Fruit fly (Drosophila melanogaster) S2 (cell line): ENCODE data around the gene Argk2.

Source experiments
- CG8478 ChIP-seq: fragments of >200 bp; optimal IDR thresholded peaks from 2 replicates; lab custom pipeline; 2018
- CTCF ChIP-seq, 2 experiments: fragments of >200 bp; optimal IDR thresholded peaks; 2 replicates each; lab custom pipeline; 2018

The Argk2 gene

DNA sequence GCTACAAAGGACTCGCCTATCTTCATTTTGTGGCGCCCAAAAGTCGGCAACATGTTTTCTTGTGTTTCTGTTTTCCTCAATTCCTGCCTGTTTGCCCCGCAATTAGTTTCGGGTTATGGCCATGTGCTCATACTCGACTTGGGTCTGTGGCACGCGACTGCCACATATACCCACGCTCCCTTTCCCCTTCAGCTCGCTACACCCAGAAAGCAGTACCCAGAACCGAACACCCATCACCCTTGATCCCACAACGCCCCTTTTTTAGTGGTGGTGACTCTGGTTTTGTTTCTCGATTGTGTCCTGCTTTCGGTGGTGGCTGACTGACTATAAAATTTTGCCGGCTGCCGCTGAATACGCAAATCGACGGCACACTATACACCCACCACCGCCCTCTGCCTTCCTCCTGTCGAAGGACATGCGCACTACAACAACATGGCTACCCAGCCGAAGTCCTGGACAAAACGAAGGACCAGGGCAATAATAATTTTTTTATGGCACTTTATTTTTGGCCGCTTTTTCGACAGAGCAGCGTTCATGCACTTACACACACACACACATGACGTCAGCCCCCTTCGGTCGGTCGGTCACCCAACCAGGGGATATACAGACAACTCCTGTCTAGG lies 3.3 kb downstream of the Argk2 start:
- TF ChIP-seq CTCF (optimal IDR thresholded peaks at IDR 0.05; lab: Kevin White, UChicago): no peak
- no peak for TF ChIP-seq CG8478 (lab: Kevin White, UChicago)

dm6 chr3L:9051830-9052259 lies 4.6 kb downstream of the Argk2 start:
- TF ChIP-seq CTCF (optimal IDR thresholded peaks at IDR 0.05; lab: Kevin White, UChicago): no peak
- no peak for TF ChIP-seq CG8478 (lab: Kevin White, UChicago)

- TF ChIP-seq CTCF (optimal IDR thresholded peaks at IDR 0.05; lab: Kevin White, UChicago) (no peak), CG8478 (lab: Kevin White, UChicago) (no peak)
Measured at dm6 chr3L:9052798-9053541, 5.7 kb downstream of the Argk2 start.

DNA sequence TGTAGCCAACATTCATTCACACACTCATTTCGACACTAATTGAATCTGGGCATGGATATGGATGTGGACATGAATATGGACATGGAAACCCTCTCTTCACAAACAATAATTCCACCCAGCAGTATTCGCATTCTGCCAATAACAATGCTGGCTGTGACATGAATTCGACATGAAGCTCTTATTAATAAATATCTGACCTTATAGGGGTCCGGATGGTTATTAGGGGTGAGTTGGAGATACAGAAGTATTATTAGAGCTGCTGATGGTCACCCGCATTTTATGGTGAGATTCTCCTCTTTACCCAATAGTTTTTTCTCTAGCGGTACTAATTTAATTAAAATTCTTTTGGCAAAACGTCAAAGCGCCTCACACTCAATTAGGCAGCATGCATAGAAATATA lies 7.0 kb downstream of the Argk2 start:
- TF ChIP-seq CTCF (optimal IDR thresholded peaks at IDR 0.05; lab: Kevin White, UChicago) (no peak), CG8478 (lab: Kevin White, UChicago) (no peak)

DNA sequence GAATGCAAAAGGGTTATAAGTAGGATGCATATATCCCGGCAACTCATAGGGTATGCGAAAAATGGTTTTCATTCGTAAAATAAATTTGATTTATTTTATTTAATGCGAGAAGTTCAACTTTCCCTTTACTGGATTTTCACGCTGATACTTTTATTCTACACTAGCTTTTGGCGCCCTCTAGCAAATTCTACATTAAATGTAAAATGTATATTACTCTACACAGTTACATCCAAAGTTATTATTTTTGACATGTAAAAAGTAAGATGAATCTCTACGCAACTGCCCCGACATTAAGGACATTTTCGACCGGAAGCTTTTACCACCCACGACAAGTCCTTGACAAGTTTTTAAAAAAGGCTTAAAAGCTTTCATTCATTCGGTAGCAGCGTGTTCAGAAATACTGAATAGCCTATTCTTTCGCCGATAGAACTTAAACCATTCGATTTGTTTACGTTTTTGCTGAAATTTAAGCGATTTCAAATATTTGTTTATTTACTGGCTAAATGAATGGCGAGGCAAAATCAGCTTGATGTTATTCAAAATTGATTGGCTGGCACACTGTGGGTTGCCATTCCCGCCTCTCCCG lies 7.7 kb downstream of the Argk2 start:
- TF ChIP-seq CG8478 (lab: Kevin White, UChicago) (no peak), CTCF (optimal IDR thresholded peaks at IDR 0.05; lab: Kevin White, UChicago) (peak; percentile 80 to 88)

DNA sequence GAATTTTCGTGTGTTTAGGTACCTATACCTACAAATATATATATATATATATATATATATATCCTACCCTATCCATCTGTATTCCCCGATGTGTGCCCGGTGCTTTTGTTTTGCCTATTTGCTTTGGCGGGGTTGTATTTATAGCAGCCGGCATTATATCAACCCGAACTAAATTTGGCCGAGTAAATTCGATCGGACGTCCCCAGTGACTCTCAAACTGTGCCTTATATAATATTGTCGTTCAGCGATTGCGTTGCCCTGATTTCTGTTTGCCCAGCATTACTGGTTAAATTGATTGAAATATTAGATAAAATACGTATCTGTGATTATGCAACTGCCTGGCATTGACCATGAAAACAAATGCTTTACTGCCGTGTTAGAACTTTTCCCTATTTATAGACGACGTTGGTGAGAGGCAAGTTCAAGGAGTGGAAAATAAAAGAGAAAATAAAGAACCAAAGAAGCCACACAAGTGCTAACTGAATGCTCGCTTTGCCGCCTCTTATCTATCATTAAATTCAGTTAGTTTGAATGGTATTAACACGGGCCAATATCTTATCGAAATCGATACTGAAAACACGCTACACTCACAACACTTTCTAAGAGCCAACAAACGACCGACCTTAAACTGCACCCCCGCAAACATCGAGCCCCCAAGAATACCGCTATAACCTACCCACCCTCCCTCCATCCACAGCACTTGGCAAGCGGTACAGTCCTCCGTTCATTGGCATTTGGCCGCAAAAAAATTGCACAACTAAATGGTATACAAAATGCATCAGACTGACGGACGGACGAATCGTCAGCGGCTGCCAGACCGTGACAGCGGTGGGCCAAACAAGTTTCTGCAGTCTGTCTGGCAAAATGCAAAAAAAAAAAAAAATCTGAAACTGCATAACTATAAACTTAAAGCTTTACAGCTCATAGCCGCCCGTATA lies 8.9 kb downstream of the Argk2 start:
- TF ChIP-seq CG8478 (lab: Kevin White, UChicago) (no peak), CTCF (optimal IDR thresholded peaks at IDR 0.05; lab: Kevin White, UChicago) (no peak)

- TF ChIP-seq CTCF (optimal IDR thresholded peaks at IDR 0.05; lab: Kevin White, UChicago): no peak
- no peak for TF ChIP-seq CG8478 (lab: Kevin White, UChicago)
Measured at dm6 chr3L:9057429-9058088, 10.3 kb downstream of the Argk2 start.

DNA sequence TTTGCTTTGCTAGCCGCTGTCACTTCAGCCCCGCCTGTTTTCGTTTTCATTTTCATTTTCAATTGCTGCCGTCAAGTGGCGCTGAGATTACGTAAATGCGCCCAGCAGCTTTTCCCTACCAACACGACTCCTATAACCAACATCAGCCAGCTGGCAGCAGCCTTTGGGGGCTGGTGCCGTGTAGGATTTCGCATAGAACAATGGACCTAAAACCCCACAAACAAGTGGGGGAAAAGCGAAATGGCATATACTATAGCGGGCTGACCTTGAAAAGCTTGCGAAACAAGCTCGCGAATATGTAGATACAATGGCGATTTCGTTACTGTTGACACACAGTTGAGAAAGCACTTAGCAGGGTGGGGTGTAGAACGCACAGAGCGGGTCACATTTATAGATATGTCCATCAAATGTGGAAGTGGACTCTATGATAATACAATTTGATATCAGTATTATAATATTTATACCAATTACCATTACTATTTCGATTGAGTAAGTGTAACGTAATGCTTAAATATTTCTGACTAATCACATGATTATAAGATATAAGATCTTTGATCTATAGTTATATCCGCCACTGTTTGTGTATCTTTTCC lies 12.5 kb downstream of the Argk2 start:
- no peak for TF ChIP-seq CG8478 (lab: Kevin White, UChicago)
- TF ChIP-seq CTCF (optimal IDR thresholded peaks at IDR 0.05; lab: Kevin White, UChicago): no peak

DNA sequence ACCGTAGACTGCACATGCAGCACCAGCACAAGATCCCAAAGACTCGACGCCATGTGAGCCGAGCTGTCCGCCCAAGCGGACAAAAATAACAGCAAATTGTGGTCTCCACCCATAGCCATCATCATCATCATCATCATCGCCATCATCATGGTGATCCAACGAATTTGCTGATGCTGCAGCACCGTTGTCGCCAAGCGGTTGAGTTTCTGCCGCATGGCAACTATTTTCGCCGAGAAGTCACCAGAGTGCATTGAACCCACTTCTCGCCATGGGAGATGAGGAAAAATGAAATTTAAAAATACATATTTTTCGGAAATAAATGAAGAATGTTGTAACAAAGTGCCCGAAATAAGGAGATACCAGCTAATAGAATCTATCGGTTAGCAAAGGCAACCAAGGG lies 14.2 kb downstream of the Argk2 start:
- TF ChIP-seq CG8478 (lab: Kevin White, UChicago) (no peak), CTCF (optimal IDR thresholded peaks at IDR 0.05; lab: Kevin White, UChicago) (no peak)

DNA sequence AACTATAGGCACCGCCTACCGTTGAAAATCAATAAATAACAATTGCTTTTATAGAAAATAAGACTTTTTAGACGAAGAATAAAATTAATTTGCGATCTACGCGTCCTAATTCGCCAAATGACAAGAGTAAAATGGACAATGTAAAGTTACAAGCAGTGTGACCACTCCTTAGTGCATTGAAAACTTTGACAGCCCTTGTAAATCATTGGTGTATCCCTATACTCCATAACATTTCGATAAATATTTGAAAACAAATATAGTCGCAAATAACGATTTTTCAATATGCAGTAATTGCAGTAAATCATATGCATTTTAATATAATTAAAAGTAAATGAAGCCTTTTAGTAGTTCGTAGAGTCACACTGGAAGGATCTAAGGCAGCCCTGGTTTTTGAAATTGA lies 15.6 kb downstream of the Argk2 start:
- TF ChIP-seq CTCF (optimal IDR thresholded peaks at IDR 0.05; lab: Kevin White, UChicago) (no peak), CG8478 (lab: Kevin White, UChicago) (no peak)

DNA sequence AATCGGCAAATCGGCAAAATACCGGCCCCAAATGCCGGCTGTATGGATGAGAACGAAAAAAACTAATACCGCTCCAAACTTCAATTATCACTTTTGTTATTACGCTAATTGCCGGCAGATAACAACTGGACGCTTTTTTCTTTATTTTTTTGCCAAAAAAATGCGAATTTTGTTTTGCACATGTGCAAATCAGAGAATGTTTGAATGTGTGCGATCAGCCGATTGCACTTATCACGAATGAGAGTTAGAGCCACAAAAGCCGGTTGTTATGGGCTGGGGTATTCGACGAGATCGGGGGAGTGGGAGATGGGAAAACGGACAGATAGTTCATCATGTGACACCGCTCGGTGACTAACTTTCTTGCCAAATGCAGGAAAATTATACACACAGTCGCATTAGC lies 16.4 kb downstream of the Argk2 start:
- TF ChIP-seq CTCF (optimal IDR thresholded peaks at IDR 0.05; lab: Kevin White, UChicago) (no peak), CG8478 (lab: Kevin White, UChicago) (no peak)

DNA sequence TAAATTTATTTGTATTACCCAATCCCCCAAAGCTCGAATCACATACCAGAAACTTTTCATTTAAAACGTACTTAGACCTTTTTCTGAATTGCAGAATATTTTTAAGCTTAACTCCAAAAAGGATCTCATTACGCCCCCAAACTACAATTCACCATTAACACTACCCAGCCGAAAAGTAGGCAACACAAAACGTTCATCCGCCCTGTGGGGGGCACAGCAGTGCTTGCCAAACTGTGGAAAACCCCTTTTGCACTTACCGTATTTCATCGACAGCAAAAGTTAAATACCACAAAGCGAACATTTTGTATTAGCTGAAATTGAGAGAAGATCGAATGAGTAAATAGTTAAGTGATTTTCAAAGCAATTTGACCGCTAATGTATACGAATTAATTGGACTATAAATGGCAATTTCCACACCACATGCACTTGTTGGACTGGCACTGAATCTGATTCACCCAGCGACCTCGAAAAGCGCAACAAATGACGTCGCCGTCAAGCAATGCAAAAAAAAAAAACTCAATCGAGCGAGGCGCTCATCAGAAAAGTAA lies 17.0 kb downstream of the Argk2 start:
- TF ChIP-seq CG8478 (lab: Kevin White, UChicago) (no peak), CTCF (optimal IDR thresholded peaks at IDR 0.05; lab: Kevin White, UChicago) (no peak)
